Fruit fly (Drosophila melanogaster): ENCODE data around the gene Pomp.

Gene Pomp

dm6 chr2L:20797515-20797847 lies 10.0 kb downstream of the Pomp start, which contains the start of gene CG9328 (continued):
- TF ChIP-seq BtbVII (GFP tag; optimal IDR thresholded peaks at IDR 0.05), result no peak
- TF ChIP-seq jing (GFP tag; optimal IDR thresholded peaks at IDR 0.05), result no peak
- TF ChIP-seq CG9932 (GFP tag; IDR thresholded peaks at IDR 0.05), result no peak; the same call in 1 of the 2 replicates
- TF ChIP-seq CG3163 (GFP tag; optimal IDR thresholded peaks at IDR 0.05), result no peak
- TF ChIP-seq nau (GFP tag; optimal IDR thresholded peaks at IDR 0.05), result no peak
- peak; percentile 53; the same call in 1 of the 2 replicates for TF ChIP-seq ranshi (GFP tag; IDR thresholded peaks at IDR 0.05)
- peak; percentile 37 for TF ChIP-seq Rfx (GFP tag; IDR thresholded peaks at IDR 0.05)
- no peak for TF ChIP-seq sqz (GFP tag; optimal IDR thresholded peaks at IDR 0.05)
- no peak for TF ChIP-seq odd (GFP tag; optimal IDR thresholded peaks at IDR 0.05)
- peak; percentile 18 for TF ChIP-seq CG33557 (GFP tag; optimal IDR thresholded peaks at IDR 0.05)
- TF ChIP-seq CG5953 (GFP tag; IDR thresholded peaks at IDR 0.05), result no peak
- TF ChIP-seq CG3838 (GFP tag; optimal IDR thresholded peaks at IDR 0.05), result no peak
- peak; percentile 21 for TF ChIP-seq CG5245 (GFP tag; optimal IDR thresholded peaks at IDR 0.05)
- peak; percentile 44 for TF ChIP-seq CG33213 (GFP tag; optimal IDR thresholded peaks at IDR 0.05)
- no peak for TF ChIP-seq nerfin-2 (GFP tag; IDR thresholded peaks at IDR 0.05; ENCODE audit: partially characterized antibody)
- TF ChIP-seq CG7372 (GFP tag; IDR thresholded peaks at IDR 0.05), result no peak
- TF ChIP-seq br (optimal IDR thresholded peaks at IDR 0.05), result no peak
- no peak for TF ChIP-seq prd (optimal IDR thresholded peaks at IDR 0.05)
- TF ChIP-seq prd (GFP tag; IDR thresholded peaks at IDR 0.05), result peak; percentile 48; the same call in 1 of the 3 replicates
- TF ChIP-seq CG10431 (GFP tag; optimal IDR thresholded peaks at IDR 0.05), result no peak
- no peak for TF ChIP-seq CG17612 (GFP tag; IDR thresholded peaks at IDR 0.05)
- peak; percentile 38 for TF ChIP-seq CG11504 (tag; optimal IDR thresholded peaks at IDR 0.05)
- TF ChIP-seq Dip3 (GFP tag; optimal IDR thresholded peaks at IDR 0.05), result no peak
- no peak for TF ChIP-seq grn (GFP tag; optimal IDR thresholded peaks at IDR 0.05)
- TF ChIP-seq inv (GFP tag; IDR thresholded peaks at IDR 0.05; ENCODE audit: partially characterized antibody), result no peak
- no peak for TF ChIP-seq corto (GFP tag; optimal IDR thresholded peaks at IDR 0.05)
- TF ChIP-seq danr (GFP tag; IDR thresholded peaks at IDR 0.05), result no peak
- TF ChIP-seq Mrtf (GFP tag; IDR thresholded peaks at IDR 0.05), result no peak
- no peak for TF ChIP-seq Lpt (GFP tag; optimal IDR thresholded peaks at IDR 0.05)
- TF ChIP-seq CG34224 (GFP tag; IDR thresholded peaks at IDR 0.05; ENCODE audit: partially characterized antibody), result no peak
- 0 out of 3 replicates have a peak, but pooled peaks have one; percentile 34 for TF ChIP-seq zfh1 (GFP tag; IDR thresholded peaks at IDR 0.05)
- peak; percentile 43 for TF ChIP-seq repo (GFP tag; optimal IDR thresholded peaks at IDR 0.05)
- TF ChIP-seq CG4360 (GFP tag; IDR thresholded peaks at IDR 0.05), result no peak
- TF ChIP-seq CG1233 (GFP tag; optimal IDR thresholded peaks at IDR 0.05), result no peak
- no peak for TF ChIP-seq CG2202 (tag; optimal IDR thresholded peaks at IDR 0.05)
- no peak for TF ChIP-seq CG11247 (GFP tag; IDR thresholded peaks at IDR 0.05)
- TF ChIP-seq CG7556 (GFP tag; optimal IDR thresholded peaks at IDR 0.05), result no peak
- TF ChIP-seq mam (GFP tag; optimal IDR thresholded peaks at IDR 0.05), result peak; percentile 25
- no peak for TF ChIP-seq org-1 (GFP tag; optimal IDR thresholded peaks at IDR 0.05)
- no peak for TF ChIP-seq Rx (GFP tag; IDR thresholded peaks at IDR 0.05)
- no peak for TF ChIP-seq fd64A (GFP tag; optimal IDR thresholded peaks at IDR 0.05)
- peak; percentile 16; the same call in 1 of the 2 replicates for TF ChIP-seq sna (GFP tag; IDR thresholded peaks at IDR 0.05; ENCODE audit: partially characterized antibody)
- TF ChIP-seq CG17359 (tag; optimal IDR thresholded peaks at IDR 0.05), result peak; percentile 51
- TF ChIP-seq crol (GFP tag; IDR thresholded peaks at IDR 0.05), result no peak
- TF ChIP-seq vfl (GFP tag; optimal IDR thresholded peaks at IDR 0.05), result no peak
- TF ChIP-seq CG30431 (GFP tag; optimal IDR thresholded peaks at IDR 0.05), result no peak
- peak; percentile 27 for TF ChIP-seq scrt (GFP tag; optimal IDR thresholded peaks at IDR 0.05)
- no peak for TF ChIP-seq Oli (tag; optimal IDR thresholded peaks at IDR 0.05)
- TF ChIP-seq dmrt99B (tag; optimal IDR thresholded peaks at IDR 0.05), result peak; percentile 45
- TF ChIP-seq Nf-YB (GFP tag; optimal IDR thresholded peaks at IDR 0.05), result peak; percentile 1
- 0 out of 2 replicates have a peak, but pooled peaks have one; percentile 27 for TF ChIP-seq CG14441 (GFP tag; IDR thresholded peaks at IDR 0.05)
- peak; percentile 64 for TF ChIP-seq ato (GFP tag; IDR thresholded peaks at IDR 0.05; ENCODE audit: partially characterized antibody)
